Fruit fly (Drosophila melanogaster): ENCODE measurements around the gene MED17.
A peak's percentile ranks its signal among the peaks of the same experiment; 100 is the strongest.

The MED17 gene

DNA sequence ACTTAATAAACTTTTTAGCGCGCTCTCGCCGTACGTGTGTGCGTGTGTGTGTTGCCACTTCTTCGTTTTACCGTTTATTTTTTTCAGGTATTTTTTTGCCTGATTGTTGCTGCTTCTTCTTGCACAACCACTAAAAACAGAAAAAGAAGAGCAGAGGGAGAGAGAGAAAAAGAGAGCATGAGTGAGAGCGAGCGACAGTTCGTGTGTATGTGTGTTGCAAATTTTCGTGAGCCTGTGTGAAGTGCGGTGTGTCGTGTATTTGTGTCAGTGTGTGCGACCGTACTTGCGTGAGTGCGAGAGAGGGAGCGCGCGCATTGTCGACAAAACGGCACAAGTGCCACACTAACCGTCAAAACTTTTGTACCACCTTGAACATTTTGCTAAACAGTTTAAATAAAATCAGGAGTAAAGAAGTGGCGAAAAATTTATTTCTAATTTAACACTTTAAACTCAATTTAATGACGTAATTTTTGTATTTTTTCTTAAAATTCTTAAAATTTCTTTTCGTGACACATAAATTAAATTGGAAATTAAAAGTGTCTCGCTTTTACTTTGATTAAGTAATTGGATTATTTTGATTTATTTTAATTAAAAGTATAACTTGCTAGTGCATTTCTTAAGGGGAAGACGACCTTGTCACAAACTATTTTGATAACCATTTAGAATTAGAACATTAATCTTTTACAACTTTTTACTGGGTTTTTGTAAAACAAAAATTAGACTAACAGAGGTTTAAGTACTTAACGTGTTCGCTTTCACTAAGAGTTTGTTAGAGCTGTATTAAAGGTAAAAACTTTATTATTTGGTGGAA lies 8.3 kb downstream of the MED17 start (continued):
- TF ChIP-seq CG11560 (tag; IDR thresholded peaks at IDR 0.05) (no peak), emc (GFP tag; optimal IDR thresholded peaks at IDR 0.05) (no peak), sim (GFP tag; IDR thresholded peaks at IDR 0.05) (no peak), rib (GFP tag; IDR thresholded peaks at IDR 0.05) (no peak), CG9876 (GFP tag; optimal IDR thresholded peaks at IDR 0.05) (no peak), unpg (GFP tag; optimal IDR thresholded peaks at IDR 0.05) (peak; percentile 58), Taf1 (GFP tag; IDR thresholded peaks at IDR 0.05) (no peak), lilli (GFP tag; optimal IDR thresholded peaks at IDR 0.05) (peak; percentile 41), h (optimal IDR thresholded peaks at IDR 0.05) (no peak), Xbp1 (GFP tag; optimal IDR thresholded peaks at IDR 0.05) (peak; percentile 49), CkIIα-i1 (GFP tag; IDR thresholded peaks at IDR 0.05) (no peak), disco-r (GFP tag; optimal IDR thresholded peaks at IDR 0.05) (no peak), Poxn (GFP tag; IDR thresholded peaks at IDR 0.05) (no peak), danr (GFP tag; IDR thresholded peaks at IDR 0.05) (no peak), Max (GFP tag; optimal IDR thresholded peaks at IDR 0.05) (peak; percentile 8), CG12391 (tag; optimal IDR thresholded peaks at IDR 0.05) (peak; percentile 75), CG18011 (GFP tag; optimal IDR thresholded peaks at IDR 0.05) (no peak), CG10979 (tag; optimal IDR thresholded peaks at IDR 0.05) (peak; percentile 49), vnd (GFP tag; IDR thresholded peaks at IDR 0.05; ENCODE audit: partially characterized antibody) (no peak), crp (GFP tag; optimal IDR thresholded peaks at IDR 0.05) (no peak), CG14014 (GFP tag; IDR thresholded peaks at IDR 0.05) (no peak), CG5180 (GFP tag; optimal IDR thresholded peaks at IDR 0.05) (no peak), jumu (GFP tag; optimal IDR thresholded peaks at IDR 0.05) (peak; percentile 19), Scr (GFP tag; IDR thresholded peaks at IDR 0.05; ENCODE audit: partially characterized antibody) (no peak), ken (GFP tag; IDR thresholded peaks at IDR 0.05) (no peak), ems (GFP tag; optimal IDR thresholded peaks at IDR 0.05) (no peak), Doc2 (GFP tag; IDR thresholded peaks at IDR 0.05) (no peak), CG9609 (GFP tag; optimal IDR thresholded peaks at IDR 0.05) (peak; percentile 14), gsb-n (tag; optimal IDR thresholded peaks at IDR 0.05) (peak; percentile 50), CG2678 (tag; optimal IDR thresholded peaks at IDR 0.05) (peak; percentile 80), CG1602 (GFP tag; optimal IDR thresholded peaks at IDR 0.05) (peak; percentile 33), az2 (GFP tag; optimal IDR thresholded peaks at IDR 0.05) (peak; percentile 57), Atf3 (GFP tag; optimal IDR thresholded peaks at IDR 0.05) (peak; percentile 5), GATAe (GFP tag; conservative IDR thresholded peaks at IDR 0.05) (no peak), Six4 (GFP tag; optimal IDR thresholded peaks at IDR 0.05) (peak; percentile 19), CG32532 (GFP tag; IDR thresholded peaks at IDR 0.05) (no peak), stc (GFP tag; IDR thresholded peaks at IDR 0.05) (no peak), CG7928 (GFP tag; optimal IDR thresholded peaks at IDR 0.05) (peak; percentile 2), CG12659 (GFP tag; optimal IDR thresholded peaks at IDR 0.05) (peak; percentile 50), CG13287 (GFP tag; IDR thresholded peaks at IDR 0.05; ENCODE audit: partially characterized antibody) (no peak), phol (tag; optimal IDR thresholded peaks at IDR 0.05) (peak; percentile 60), CG18764 (GFP tag; optimal IDR thresholded peaks at IDR 0.05) (no peak), CG5953 (GFP tag; IDR thresholded peaks at IDR 0.05) (no peak), Dip3 (GFP tag; optimal IDR thresholded peaks at IDR 0.05) (no peak), CG6813 (GFP tag; optimal IDR thresholded peaks at IDR 0.05) (no peak), Eip74EF (GFP tag; optimal IDR thresholded peaks at IDR 0.05) (no peak), Jarid2 (GFP tag; optimal IDR thresholded peaks at IDR 0.05) (peak; percentile 38), CG8478 (optimal IDR thresholded peaks at IDR 0.05) (peak; percentile 29), CG17568 (GFP tag; optimal IDR thresholded peaks at IDR 0.05) (no peak), ash1 (GFP tag; optimal IDR thresholded peaks at IDR 0.05) (no peak)
